Fruit fly (Drosophila melanogaster): ENCODE data around the gene Cyt-b5-r.

DNA sequence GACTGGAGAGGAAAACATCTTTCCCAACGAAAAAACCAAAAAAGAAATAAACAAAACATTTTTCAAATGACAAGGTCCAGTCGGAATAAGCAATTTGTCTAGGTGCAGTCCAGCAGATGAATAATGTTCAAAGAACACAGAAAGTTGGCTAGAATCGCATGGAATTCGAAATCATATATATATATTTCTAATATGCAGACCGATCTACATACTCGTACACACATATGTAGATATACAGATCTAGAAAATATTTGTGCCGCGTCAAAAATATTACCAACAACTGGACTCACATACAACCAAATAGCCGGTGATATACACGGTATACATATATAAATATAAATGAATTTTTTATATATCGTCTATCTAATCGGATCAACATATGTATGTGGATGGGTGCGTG lies 49.1 kb upstream of the Cyt-b5-r start:
- no peak for TF ChIP-seq OdsH (GFP tag; optimal IDR thresholded peaks at IDR 0.05)
- TF ChIP-seq usp (GFP tag; optimal IDR thresholded peaks at IDR 0.05): no peak
- TF ChIP-seq pan (optimal IDR thresholded peaks at IDR 0.05): no peak
